Worm (Caenorhabditis elegans) whole organism, L3 larva: ENCODE data around the gene zmp-1.

Experiments used
- ama-1 ChIP-seq: fragments of 150-350 bp; optimal IDR thresholded peaks from 2 replicates; lab custom pipeline; 2018
- fos-1 ChIP-seq: fragments of 150-350 bp; optimal IDR thresholded peaks from 2 replicates; lab custom pipeline; 2014; ENCODE audit warnings: missing biosample characterization, missing genetic modification characterization
- mdl-1 ChIP-seq: fragments of 150-350 bp; optimal IDR thresholded peaks from 2 replicates; lab custom pipeline; 2014; ENCODE audit warnings: missing biosample characterization, missing genetic modification characterization
- nhr-67 ChIP-seq: fragments of 150-350 bp; optimal IDR thresholded peaks from 2 replicates; lab custom pipeline; 2014; ENCODE audit warnings: missing biosample characterization, missing genetic modification characterization
- snpc-4 ChIP-seq: fragments of 150-350 bp; optimal IDR thresholded peaks from 2 replicates; lab custom pipeline; 2014; ENCODE audit warnings: missing biosample characterization, missing genetic modification characterization
- ztf-11 ChIP-seq: fragments of 150-350 bp; optimal IDR thresholded peaks from 2 replicates; lab custom pipeline; 2014; ENCODE audit warnings: missing biosample characterization, missing genetic modification characterization

DNA sequence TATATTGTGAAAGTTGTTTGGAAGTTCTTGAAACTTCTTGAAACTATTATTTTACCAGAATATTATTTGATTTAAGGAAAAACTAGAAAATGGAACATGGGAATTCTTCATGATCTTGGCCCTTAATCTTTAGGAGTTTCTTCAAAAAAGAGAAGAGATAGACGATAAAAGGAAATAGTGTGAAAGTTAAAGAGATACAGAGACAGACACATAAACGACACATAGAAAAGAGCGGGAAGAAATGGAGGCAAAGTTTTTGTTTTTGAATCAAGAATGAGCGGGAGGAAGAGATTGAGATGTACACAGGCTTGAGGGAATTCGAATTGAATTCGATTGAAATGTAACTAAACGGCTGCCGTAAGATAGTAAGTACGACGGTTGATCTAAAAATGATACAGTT is 35.3 kb downstream of the zmp-1 start:
- TF ChIP-seq fos-1 (tag; lab: Kevin White, UChicago): no peak
- TF ChIP-seq nhr-67 (tag; lab: Kevin White, UChicago): no peak
- no peak for TF ChIP-seq ztf-11
- TF ChIP-seq mdl-1 (tag; lab: Kevin White, UChicago): no peak
- no peak for TF ChIP-seq ama-1 (lab: Kevin White, UChicago)
- no peak for TF ChIP-seq snpc-4 (tag; lab: Kevin White, UChicago)
